ENCODE assay signal across 1 fruit fly cellular context in genomic region chrX:3832226-3832625, dm6.
TF ChIP-seq lines count a peak whose summit lies in the region.

No protein-coding gene starts in this region.

TF ChIP-seq in whole organism, embryonic, 481 proteins besides CTCF, POLR2A, EP300 and RAD21 (continued from another document):
- TF ChIP-seq seq (GFP tag; IDR thresholded peaks at IDR 0.05; lab: Robert Waterston, UW) (no peak), Mad (GFP tag; optimal IDR thresholded peaks at IDR 0.05; lab: Kevin White, UChicago) (no peak), CG9727 (GFP tag; optimal IDR thresholded peaks at IDR 0.05; lab: Kevin White, UChicago) (peak; percentile 32)
